Worm (Caenorhabditis elegans) whole organism, L3 larva: ENCODE measurements around the gene fbxc-53.

Source experiments
- ceh-9 ChIP-seq: sonication (generic microtip); optimal IDR thresholded peaks from 2 replicates; lab custom pipeline; 2018; ENCODE audit warnings: missing biosample characterization, missing genetic modification characterization
- elt-2 ChIP-seq: sonication (generic microtip); optimal IDR thresholded peaks from 2 replicates; lab custom pipeline; 2016; ENCODE audit warnings: missing genetic modification reagents, mild to moderate bottlenecking, missing genetic modification characterization, missing compliant biosample characterization
- lin-39 ChIP-seq: fragments of 150-350 bp; optimal IDR thresholded peaks from 2 replicates; lab custom pipeline; 2018; ENCODE audit warnings: missing biosample characterization, missing genetic modification reagents, missing genetic modification characterization
- nhr-11 ChIP-seq: fragments of 150-350 bp; optimal IDR thresholded peaks from 2 replicates; lab custom pipeline; 2014; ENCODE audit warnings: missing biosample characterization, missing genetic modification characterization
- nhr-67 ChIP-seq: fragments of 150-350 bp; optimal IDR thresholded peaks from 2 replicates; lab custom pipeline; 2014; ENCODE audit warnings: missing biosample characterization, missing genetic modification characterization
- pha-4 ChIP-seq: fragments of 150-350 bp; optimal IDR thresholded peaks from 2 replicates; lab custom pipeline; 2014; ENCODE audit warnings: missing biosample characterization, missing genetic modification reagents, missing genetic modification characterization

ce11 chrII:3739647-3740046, 28.6 kb downstream of the fbxc-53 start, which contains the start of gene F12E12.2:
- no peak for TF ChIP-seq nhr-67
- TF ChIP-seq elt-2 (tag; lab: Kevin White, UChicago): no peak
- no peak for TF ChIP-seq lin-39 (tag; lab: Kevin White, UChicago)
- no peak for TF ChIP-seq nhr-11 (tag; lab: Kevin White, UChicago)
- no peak for TF ChIP-seq ceh-9 (tag; lab: Kevin White, UChicago)
- no peak for TF ChIP-seq pha-4 (tag; lab: Kevin White, UChicago)
